Fruit fly (Drosophila melanogaster) whole organism, embryonic: Measurements from ENCODE around the gene CG7484.
A peak's percentile ranks its signal among the peaks of the same experiment; 100 is the strongest.

Experiments
- Asciz ChIP-seq: fragments of 200-800 bp; sonication (Bioruptor generic); optimal IDR thresholded peaks from 2 replicates; lab custom pipeline; 2017; ENCODE audit warnings: missing biosample characterization, mild to moderate bottlenecking, missing genetic modification characterization, missing genetic modification reagents
- BEAF-32 ChIP-seq: fragments of 200-800 bp; sonication (Bioruptor generic); optimal IDR thresholded peaks from 3 replicates; lab custom pipeline; 2017; ENCODE audit warnings: missing biosample characterization, missing genetic modification characterization, mild to moderate bottlenecking, moderate library complexity, missing genetic modification reagents
- CG10654 ChIP-seq: fragments of 200-800 bp; sonication (Bioruptor generic); optimal IDR thresholded peaks from 2 replicates; lab custom pipeline; 2016; ENCODE audit warnings: missing biosample characterization, missing genetic modification characterization
- CG11247 ChIP-seq: fragments of 200-800 bp; sonication (Bioruptor generic); IDR thresholded peaks from 2 replicates; pipeline ENCODE4 v1.3.6; 2022; ENCODE audit warnings: missing biosample characterization, missing genetic modification characterization
- CG1233 ChIP-seq: fragments of 200-800 bp; sonication (Bioruptor generic); optimal IDR thresholded peaks from 4 replicates; lab custom pipeline; 2018; ENCODE audit warnings: missing biosample characterization, mild to moderate bottlenecking, missing genetic modification characterization
- CG13287 ChIP-seq: fragments of 200-800 bp; sonication (Bioruptor generic); IDR thresholded peaks from 2 replicates; pipeline ENCODE4 v1.3.6; 2022; ENCODE audit warnings: missing biosample characterization, missing genetic modification characterization; ENCODE audit not compliant: partially characterized antibody
- CG13296 ChIP-seq: fragments of 200-800 bp; sonication (Bioruptor generic); optimal IDR thresholded peaks from 3 replicates; lab custom pipeline; 2018; ENCODE audit warnings: missing biosample characterization, mild to moderate bottlenecking, missing genetic modification characterization
- CG16863 ChIP-seq: fragments of 200-800 bp; sonication (Bioruptor generic); optimal IDR thresholded peaks from 3 replicates; lab custom pipeline; 2016; ENCODE audit warnings: missing biosample characterization, missing genetic modification characterization
- CG17328 ChIP-seq: fragments of 200-800 bp; sonication (Bioruptor generic); IDR thresholded peaks from 2 replicates; pipeline ENCODE4 v1.3.6; 2022; ENCODE audit warnings: missing biosample characterization, missing genetic modification characterization
- CG17912 ChIP-seq: fragments of 200-800 bp; sonication (Bioruptor generic); optimal IDR thresholded peaks from 2 replicates; lab custom pipeline; 2018; ENCODE audit warnings: missing biosample characterization, mild to moderate bottlenecking, missing genetic modification characterization
- CG2116 ChIP-seq: fragments of 200-800 bp; sonication (Bioruptor generic); optimal IDR thresholded peaks from 3 replicates; lab custom pipeline; 2018; ENCODE audit warnings: missing biosample characterization, mild to moderate bottlenecking, missing genetic modification characterization
- CG2199 ChIP-seq: fragments of 200-800 bp; sonication (Bioruptor generic); IDR thresholded peaks from 3 replicates; pipeline ENCODE4 v1.3.6; 2022; ENCODE audit warnings: missing biosample characterization, missing genetic modification characterization
- CG33213 ChIP-seq: fragments of 200-800 bp; sonication (Bioruptor generic); optimal IDR thresholded peaks from 3 replicates; lab custom pipeline; 2016; ENCODE audit warnings: missing biosample characterization, missing genetic modification characterization
- CG34422 ChIP-seq: fragments of 200-800 bp; sonication (Bioruptor generic); IDR thresholded peaks from 3 replicates; pipeline ENCODE4 v1.3.6; 2022; ENCODE audit warnings: missing biosample characterization, missing genetic modification characterization
- CG3995 ChIP-seq: fragments of 200-800 bp; sonication (Bioruptor generic); optimal IDR thresholded peaks from 3 replicates; lab custom pipeline; 2016; ENCODE audit warnings: missing biosample characterization, missing genetic modification characterization
- CG4854 ChIP-seq: fragments of 200-800 bp; sonication (Bioruptor generic); optimal IDR thresholded peaks from 2 replicates; lab custom pipeline; 2016; ENCODE audit warnings: missing biosample characterization, missing genetic modification characterization, inconsistent platforms
- CG5245 ChIP-seq: fragments of 200-800 bp; sonication (Bioruptor generic); optimal IDR thresholded peaks from 3 replicates; lab custom pipeline; 2016; ENCODE audit warnings: missing biosample characterization, missing genetic modification characterization
- CG6683 ChIP-seq: fragments of 200-800 bp; sonication (Bioruptor generic); optimal IDR thresholded peaks from 2 replicates; lab custom pipeline; 2017; ENCODE audit warnings: missing biosample characterization, mild to moderate bottlenecking, missing genetic modification characterization, missing genetic modification reagents
- CG9437 ChIP-seq: fragments of 200-800 bp; sonication (Bioruptor generic); optimal IDR thresholded peaks from 2 replicates; lab custom pipeline; 2018; ENCODE audit warnings: missing biosample characterization, mild to moderate bottlenecking, missing genetic modification characterization
- Camta ChIP-seq: fragments of 200-800 bp; sonication (Bioruptor generic); optimal IDR thresholded peaks from 2 replicates; lab custom pipeline; 2016; ENCODE audit warnings: missing biosample characterization, missing genetic modification characterization
- D19B ChIP-seq: fragments of 200-800 bp; sonication (Bioruptor generic); optimal IDR thresholded peaks from 2 replicates; lab custom pipeline; 2017; ENCODE audit warnings: missing biosample characterization, mild to moderate bottlenecking, missing genetic modification characterization
- Dad ChIP-seq: fragments of 200-800 bp; sonication (Bioruptor generic); optimal IDR thresholded peaks from 3 replicates; lab custom pipeline; 2016; ENCODE audit warnings: missing biosample characterization, missing genetic modification characterization
- Doc3 ChIP-seq: fragments of 200-800 bp; sonication (Bioruptor generic); IDR thresholded peaks from 3 replicates; pipeline ENCODE4 v1.3.6; 2022; ENCODE audit warnings: missing biosample characterization, missing genetic modification characterization; ENCODE audit not compliant: partially characterized antibody
- Dp ChIP-seq: fragments of 200-800 bp; sonication (Bioruptor generic); optimal IDR thresholded peaks from 2 replicates; lab custom pipeline; 2018; ENCODE audit warnings: missing biosample characterization, mild to moderate bottlenecking, missing genetic modification characterization, moderate library complexity
- Hand ChIP-seq: fragments of 200-800 bp; sonication (Bioruptor generic); optimal IDR thresholded peaks from 2 replicates; lab custom pipeline; 2017; ENCODE audit warnings: mild to moderate bottlenecking, missing biosample characterization, missing genetic modification reagents, missing genetic modification characterization
- Lhr ChIP-seq: fragments of 200-800 bp; sonication (Bioruptor generic); optimal IDR thresholded peaks from 3 replicates; lab custom pipeline; 2017; ENCODE audit warnings: mild to moderate bottlenecking, missing biosample characterization, missing genetic modification reagents, missing genetic modification characterization
- NFAT ChIP-seq: fragments of 200-800 bp; sonication (Bioruptor generic); IDR thresholded peaks from 2 replicates; pipeline ENCODE4 v1.3.6; 2022; ENCODE audit warnings: missing biosample characterization, missing genetic modification characterization
- Pdp1 ChIP-seq, 2 experiments: fragments of 200-800 bp; sonication (Bioruptor generic); optimal IDR thresholded peaks; 3 replicates each; lab custom pipeline; 2016; ENCODE audit warnings: missing biosample characterization in 2 of 2, missing genetic modification characterization in 2 of 2, mild to moderate bottlenecking in 1 of 2, moderate library complexity in 1 of 2
- Vsx1 ChIP-seq: fragments of 200-800 bp; sonication (Bioruptor generic); optimal IDR thresholded peaks from 2 replicates; lab custom pipeline; 2017; ENCODE audit warnings: missing biosample characterization, mild to moderate bottlenecking, missing genetic modification characterization, missing genetic modification reagents
- aop ChIP-seq: fragments of 200-800 bp; sonication (Bioruptor generic); IDR thresholded peaks from 2 replicates; pipeline ENCODE4 v1.3.6; 2022; ENCODE audit warnings: missing biosample characterization, missing genetic modification characterization
- bsh ChIP-seq, 2 experiments: fragments of 200-800 bp; sonication (Bioruptor generic); optimal IDR thresholded peaks; 2 replicates each; lab custom pipeline; 2017 to 2018; ENCODE audit warnings: mild to moderate bottlenecking in 2 of 2, missing biosample characterization in 2 of 2, missing genetic modification characterization in 2 of 2, moderate library complexity in 1 of 2
- chif ChIP-seq, 2 experiments: fragments of 200-800 bp; sonication (Bioruptor generic); optimal IDR thresholded peaks; 3 replicates each; lab custom pipeline; 2016; ENCODE audit warnings: missing biosample characterization in 2 of 2, missing genetic modification characterization in 2 of 2
- eve ChIP-seq, 2 experiments: fragments of >200 bp; optimal IDR thresholded peaks; 2 replicates each; lab custom pipeline; 2017; ENCODE audit warnings: missing biosample characterization in 2 of 2, missing genetic modification characterization in 2 of 2
- exex ChIP-seq: fragments of 200-800 bp; sonication (Bioruptor generic); optimal IDR thresholded peaks from 4 replicates; lab custom pipeline; 2018; ENCODE audit warnings: missing biosample characterization, mild to moderate bottlenecking, missing genetic modification characterization, moderate library complexity
- grau ChIP-seq: fragments of 200-800 bp; optimal IDR thresholded peaks from 3 replicates; lab custom pipeline; 2019; ENCODE audit warnings: missing biosample characterization, mild to moderate bottlenecking, missing genetic modification characterization, moderate library complexity
- gro ChIP-seq: fragments of 200-800 bp; sonication (Bioruptor generic); optimal IDR thresholded peaks from 2 replicates; lab custom pipeline; 2016; ENCODE audit warnings: missing biosample characterization, missing genetic modification characterization
- gt ChIP-seq: fragments of 200-800 bp; sonication (Bioruptor generic); IDR thresholded peaks from 2 replicates; pipeline ENCODE4 v1.3.6; 2022; ENCODE audit warnings: missing biosample characterization, missing genetic modification characterization
- luna ChIP-seq: fragments of 200-800 bp; sonication (Bioruptor generic); optimal IDR thresholded peaks from 2 replicates; lab custom pipeline; 2016; ENCODE audit warnings: missing biosample characterization, missing genetic modification characterization
- nerfin-2 ChIP-seq: fragments of 200-800 bp; sonication (Bioruptor generic); IDR thresholded peaks from 2 replicates; pipeline ENCODE4 v1.3.6; 2022; ENCODE audit warnings: missing biosample characterization, missing genetic modification characterization; ENCODE audit not compliant: partially characterized antibody
- odd ChIP-seq: fragments of 200-800 bp; sonication (Bioruptor generic); optimal IDR thresholded peaks from 2 replicates; lab custom pipeline; 2017; ENCODE audit warnings: missing biosample characterization, mild to moderate bottlenecking, missing genetic modification characterization
- pho ChIP-seq: fragments of 200-800 bp; sonication (Bioruptor generic); optimal IDR thresholded peaks from 2 replicates; lab custom pipeline; 2016; ENCODE audit warnings: missing biosample characterization, missing genetic modification characterization
- pzg ChIP-seq: fragments of 200-800 bp; sonication (Bioruptor generic); optimal IDR thresholded peaks from 3 replicates; lab custom pipeline; 2018; ENCODE audit warnings: missing biosample characterization, mild to moderate bottlenecking, missing genetic modification characterization, moderate library complexity
- rib ChIP-seq: fragments of 200-800 bp; sonication (Bioruptor generic); IDR thresholded peaks from 2 replicates; pipeline ENCODE4 v1.3.6; 2022; ENCODE audit warnings: missing biosample characterization, missing genetic modification characterization
- scrt ChIP-seq: fragments of 200-800 bp; sonication (Bioruptor generic); optimal IDR thresholded peaks from 2 replicates; lab custom pipeline; 2018; ENCODE audit warnings: missing biosample characterization, mild to moderate bottlenecking, missing genetic modification characterization, moderate library complexity
- shn ChIP-seq: fragments of 200-800 bp; sonication (Bioruptor generic); optimal IDR thresholded peaks from 3 replicates; lab custom pipeline; 2016; ENCODE audit warnings: missing biosample characterization, missing genetic modification characterization
- sna ChIP-seq: fragments of 200-800 bp; sonication (Bioruptor generic); IDR thresholded peaks from 2 replicates; pipeline ENCODE4 v1.3.6; 2022; ENCODE audit warnings: missing biosample characterization, missing genetic modification characterization; ENCODE audit not compliant: partially characterized antibody
- stc ChIP-seq: fragments of 200-800 bp; sonication (Bioruptor generic); IDR thresholded peaks from 2 replicates; pipeline ENCODE4 v1.3.6; 2022; ENCODE audit warnings: missing biosample characterization, missing genetic modification characterization
- stwl ChIP-seq: fragments of 200-800 bp; sonication (Bioruptor generic); optimal IDR thresholded peaks from 3 replicates; lab custom pipeline; 2018; ENCODE audit warnings: missing biosample characterization, mild to moderate bottlenecking, missing genetic modification characterization, moderate library complexity
- tap ChIP-seq: fragments of 200-800 bp; optimal IDR thresholded peaks from 3 replicates; lab custom pipeline; 2019; ENCODE audit warnings: missing biosample characterization, mild to moderate bottlenecking, missing genetic modification characterization, moderate library complexity
- tll ChIP-seq, 2 experiments: fragments of 200-800 bp in 1 of 2; fragments of >200 bp in 1 of 2; sonication (Bioruptor generic) in 1 of 2; optimal IDR thresholded peaks; 2 replicates each; lab custom pipeline; 2017 to 2019; ENCODE audit warnings: missing biosample characterization in 2 of 2, missing genetic modification characterization in 2 of 2, mild to moderate bottlenecking in 1 of 2, moderate library complexity in 1 of 2
- zf30C ChIP-seq: fragments of 200-800 bp; sonication (Bioruptor generic); optimal IDR thresholded peaks from 3 replicates; lab custom pipeline; 2018; ENCODE audit warnings: missing biosample characterization, mild to moderate bottlenecking, missing genetic modification characterization

Gene CG7484

DNA sequence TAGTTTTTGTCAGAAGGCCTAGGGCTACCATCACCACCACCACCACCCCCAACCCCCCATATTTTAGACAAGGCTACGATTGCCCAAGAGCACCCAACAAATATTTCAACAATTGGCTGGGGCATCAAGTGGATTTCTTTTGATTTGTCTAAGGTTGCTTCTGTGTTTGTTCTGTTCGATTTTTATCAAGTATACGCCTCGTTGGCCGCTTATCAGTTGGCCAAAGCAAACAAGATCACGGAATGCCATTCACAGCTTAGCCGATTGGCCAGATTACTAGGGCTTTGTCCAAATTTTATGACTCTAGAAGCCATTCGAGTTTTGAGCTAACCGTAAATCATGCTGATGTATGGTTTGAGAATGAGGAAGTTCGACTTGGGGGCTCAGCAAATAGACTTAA, 38.6 kb upstream of the CG7484 start:
- TF ChIP-seq chif (GFP tag; optimal IDR thresholded peaks at IDR 0.05; lab: Kevin White, UChicago) (no peak), rib (no peak), CG4854 (GFP tag; lab: Kevin White, UChicago) (no peak), CG1233 (GFP tag; lab: Kevin White, UChicago) (no peak), shn (GFP tag; lab: Kevin White, UChicago) (no peak), Dad (GFP tag; lab: Kevin White, UChicago) (no peak), gt (GFP tag; lab: Robert Waterston, UW) (no peak), Asciz (GFP tag; lab: Kevin White, UChicago) (no peak), Hand (GFP tag; lab: Kevin White, UChicago) (no peak), pzg (no peak), BEAF-32 (no peak), CG2199 (no peak), scrt (GFP tag; lab: Kevin White, UChicago) (no peak), Pdp1 (GFP tag; optimal IDR thresholded peaks at IDR 0.05; lab: Kevin White, UChicago) (no peak), D19B (no peak), Camta (GFP tag; lab: Kevin White, UChicago) (no peak), gro (no peak), CG10654 (GFP tag; lab: Kevin White, UChicago) (no peak), CG13296 (GFP tag; lab: Kevin White, UChicago) (peak; percentile 49), pho (GFP tag; lab: Kevin White, UChicago) (no peak), exex (tag; lab: Kevin White, UChicago) (peak; percentile 8), bsh (GFP tag; optimal IDR thresholded peaks at IDR 0.05; lab: Kevin White, UChicago) (no peak), Lhr (GFP tag; lab: Kevin White, UChicago) (no peak), aop (GFP tag; lab: Robert Waterston, UW) (no peak), odd (GFP tag; lab: Kevin White, UChicago) (no peak), CG11247 (GFP tag; lab: Robert Waterston, UW) (no peak), zf30C (no peak), CG9437 (GFP tag; lab: Kevin White, UChicago) (no peak), CG2116 (GFP tag; lab: Kevin White, UChicago) (no peak), nerfin-2 (GFP tag; lab: Robert Waterston, UW) (no peak), CG16863 (GFP tag; lab: Kevin White, UChicago) (no peak), CG13287 (GFP tag; lab: Robert Waterston, UW) (no peak), tap (tag; lab: Kevin White, UChicago) (no peak), CG17328 (no peak), CG33213 (GFP tag; lab: Kevin White, UChicago) (no peak), tll (GFP tag; optimal IDR thresholded peaks at IDR 0.05; lab: Kevin White, UChicago) (no peak), Doc3 (no peak), luna (GFP tag; lab: Kevin White, UChicago) (no peak), Dp (GFP tag; lab: Kevin White, UChicago) (no peak), stc (no peak), CG5245 (GFP tag; lab: Kevin White, UChicago) (no peak), CG34422 (GFP tag; lab: Robert Waterston, UW) (no peak), eve (GFP tag; optimal IDR thresholded peaks at IDR 0.05; lab: Kevin White, UChicago) (peak in 1 of 2 experiments; percentile 10), NFAT (no peak), CG6683 (GFP tag; lab: Kevin White, UChicago) (no peak), stwl (tag; lab: Kevin White, UChicago) (no peak), sna (GFP tag; lab: Robert Waterston, UW) (no peak), grau (tag; lab: Kevin White, UChicago) (no peak), Vsx1 (peak; percentile 41), CG17912 (no peak), CG3995 (GFP tag; lab: Kevin White, UChicago) (peak; percentile 24)
